Fruit fly (Drosophila melanogaster) whole organism, embryonic: Measurements from ENCODE around the gene Herc4.

ENCODE experiments used
- B-H1 ChIP-seq: fragments of 200-800 bp; sonication (Bioruptor generic); IDR thresholded peaks from 3 replicates; pipeline ENCODE4 v1.3.6; 2022; ENCODE audit warnings: missing biosample characterization, missing genetic modification characterization
- Bdp1 ChIP-seq: fragments of 200-800 bp; sonication (Bioruptor generic); optimal IDR thresholded peaks from 3 replicates; lab custom pipeline; 2016; ENCODE audit warnings: missing biosample characterization, missing genetic modification characterization
- CG10654 ChIP-seq: fragments of 200-800 bp; sonication (Bioruptor generic); optimal IDR thresholded peaks from 2 replicates; lab custom pipeline; 2016; ENCODE audit warnings: missing biosample characterization, missing genetic modification characterization
- CG12155 ChIP-seq: fragments of 200-800 bp; sonication (Bioruptor generic); optimal IDR thresholded peaks from 3 replicates; lab custom pipeline; 2016; ENCODE audit warnings: missing biosample characterization, missing genetic modification characterization
- CG12299 ChIP-seq: fragments of 200-800 bp; sonication (Bioruptor generic); optimal IDR thresholded peaks from 2 replicates; lab custom pipeline; 2018; ENCODE audit warnings: missing biosample characterization, mild to moderate bottlenecking, missing genetic modification characterization
- CG12391 ChIP-seq: fragments of 200-800 bp; sonication (Bioruptor generic); optimal IDR thresholded peaks from 3 replicates; lab custom pipeline; 2018; ENCODE audit warnings: missing biosample characterization, mild to moderate bottlenecking, missing genetic modification characterization, moderate library complexity
- CG14710 ChIP-seq: fragments of 200-800 bp; sonication (Bioruptor generic); optimal IDR thresholded peaks from 3 replicates; lab custom pipeline; 2019; ENCODE audit warnings: missing biosample characterization, mild to moderate bottlenecking, missing genetic modification characterization, moderate library complexity
- CG14860 ChIP-seq: fragments of 200-800 bp; sonication (Bioruptor generic); IDR thresholded peaks from 3 replicates; pipeline ENCODE4 v1.3.6; 2022; ENCODE audit warnings: missing biosample characterization, missing genetic modification characterization; ENCODE audit not compliant: partially characterized antibody
- CG15269 ChIP-seq: fragments of 200-800 bp; sonication (Bioruptor generic); optimal IDR thresholded peaks from 2 replicates; lab custom pipeline; 2018; ENCODE audit warnings: missing biosample characterization, mild to moderate bottlenecking, missing genetic modification characterization, moderate library complexity
- CG1603 ChIP-seq: fragments of 200-800 bp; sonication (Bioruptor generic); optimal IDR thresholded peaks from 2 replicates; lab custom pipeline; 2019; ENCODE audit warnings: missing biosample characterization, mild to moderate bottlenecking, missing genetic modification characterization, moderate library complexity
- CG17568 ChIP-seq: fragments of 200-800 bp; sonication (Bioruptor generic); optimal IDR thresholded peaks from 2 replicates; lab custom pipeline; 2018; ENCODE audit warnings: missing biosample characterization, mild to moderate bottlenecking, missing genetic modification characterization, moderate library complexity
- CG1792 ChIP-seq: fragments of 200-800 bp; sonication (Bioruptor generic); optimal IDR thresholded peaks from 2 replicates; lab custom pipeline; 2016; ENCODE audit warnings: missing biosample characterization, missing genetic modification characterization
- CG18476 ChIP-seq: fragments of 200-800 bp; sonication (Bioruptor generic); optimal IDR thresholded peaks from 2 replicates; lab custom pipeline; 2016; ENCODE audit warnings: missing biosample characterization, mild to moderate bottlenecking, missing genetic modification characterization
- CG2199 ChIP-seq: fragments of 200-800 bp; sonication (Bioruptor generic); IDR thresholded peaks from 3 replicates; pipeline ENCODE4 v1.3.6; 2022; ENCODE audit warnings: missing biosample characterization, missing genetic modification characterization
- CG2712 ChIP-seq: fragments of 200-800 bp; optimal IDR thresholded peaks from 3 replicates; lab custom pipeline; 2019; ENCODE audit warnings: missing biosample characterization, mild to moderate bottlenecking, missing genetic modification characterization, moderate library complexity
- CG3065 ChIP-seq: fragments of 200-800 bp; sonication (Bioruptor generic); optimal IDR thresholded peaks from 2 replicates; lab custom pipeline; 2016; ENCODE audit warnings: missing biosample characterization, missing genetic modification characterization
- CG32772 ChIP-seq: fragments of 200-800 bp; sonication (Bioruptor generic); IDR thresholded peaks from 2 replicates; pipeline ENCODE4 v1.3.6; 2022; ENCODE audit warnings: missing biosample characterization, missing genetic modification characterization
- CG34376 ChIP-seq: fragments of 200-800 bp; sonication (Bioruptor generic); optimal IDR thresholded peaks from 2 replicates; lab custom pipeline; 2018; ENCODE audit warnings: missing biosample characterization, mild to moderate bottlenecking, missing genetic modification characterization
- CG3726 ChIP-seq: fragments of 200-800 bp; sonication (Bioruptor generic); IDR thresholded peaks from 3 replicates; pipeline ENCODE4, ENCODE4 v1.3.6; 2022; ENCODE audit warnings: missing biosample characterization, missing genetic modification characterization
- CG43689 ChIP-seq: fragments of 200-800 bp; sonication (Bioruptor generic); IDR thresholded peaks from 2 replicates; pipeline ENCODE4 v1.3.6; 2022; ENCODE audit warnings: missing biosample characterization, missing genetic modification characterization
- CG4404 ChIP-seq: fragments of 200-800 bp; sonication (Bioruptor generic); IDR thresholded peaks from 2 replicates; pipeline ENCODE4 v1.3.6; 2022; ENCODE audit warnings: missing biosample characterization, missing genetic modification characterization
- CG4707 ChIP-seq: fragments of 200-800 bp; sonication (Bioruptor generic); optimal IDR thresholded peaks from 2 replicates; lab custom pipeline; 2018; ENCODE audit warnings: missing biosample characterization, mild to moderate bottlenecking, missing genetic modification characterization, moderate library complexity
- CG6765 ChIP-seq: fragments of 200-800 bp; sonication (Bioruptor generic); optimal IDR thresholded peaks from 3 replicates; lab custom pipeline; 2017; ENCODE audit warnings: missing biosample characterization, mild to moderate bottlenecking, missing genetic modification characterization
- CG6791 ChIP-seq: fragments of 200-800 bp; sonication (Bioruptor generic); IDR thresholded peaks from 3 replicates; pipeline ENCODE4 v1.3.6; 2022; ENCODE audit warnings: missing biosample characterization, missing genetic modification characterization; ENCODE audit not compliant: partially characterized antibody
- CG7372 ChIP-seq: fragments of 200-800 bp; sonication (Bioruptor generic); IDR thresholded peaks from 2 replicates; pipeline ENCODE4 v1.3.6; 2022; ENCODE audit warnings: missing biosample characterization, missing genetic modification characterization
- CG7745 ChIP-seq: fragments of 200-800 bp; sonication (Bioruptor generic); optimal IDR thresholded peaks from 2 replicates; lab custom pipeline; 2018; ENCODE audit warnings: missing biosample characterization, mild to moderate bottlenecking, missing genetic modification characterization, moderate library complexity
- CG8924 ChIP-seq: fragments of 200-800 bp; optimal IDR thresholded peaks from 3 replicates; lab custom pipeline; 2019; ENCODE audit warnings: missing biosample characterization, mild to moderate bottlenecking, missing genetic modification characterization, moderate library complexity
- Camta ChIP-seq: fragments of 200-800 bp; sonication (Bioruptor generic); optimal IDR thresholded peaks from 2 replicates; lab custom pipeline; 2016; ENCODE audit warnings: missing biosample characterization, missing genetic modification characterization
- Chrac-16 ChIP-seq: fragments of 200-800 bp; sonication (Bioruptor generic); optimal IDR thresholded peaks from 3 replicates; lab custom pipeline; 2016; ENCODE audit warnings: missing biosample characterization, missing genetic modification characterization
- Doc3 ChIP-seq: fragments of 200-800 bp; sonication (Bioruptor generic); IDR thresholded peaks from 3 replicates; pipeline ENCODE4 v1.3.6; 2022; ENCODE audit warnings: missing biosample characterization, missing genetic modification characterization; ENCODE audit not compliant: partially characterized antibody
- HmgZ ChIP-seq: fragments of 200-800 bp; sonication (Bioruptor generic); optimal IDR thresholded peaks from 2 replicates; lab custom pipeline; 2018; ENCODE audit warnings: missing biosample characterization, mild to moderate bottlenecking, missing genetic modification characterization
- MESR4 ChIP-seq: fragments of 200-800 bp; sonication (Bioruptor generic); optimal IDR thresholded peaks from 2 replicates; lab custom pipeline; 2018; ENCODE audit warnings: missing biosample characterization, mild to moderate bottlenecking, missing genetic modification characterization, moderate library complexity
- Meics ChIP-seq: fragments of 200-800 bp; sonication (Bioruptor generic); optimal IDR thresholded peaks from 2 replicates; lab custom pipeline; 2017; ENCODE audit warnings: missing biosample characterization, mild to moderate bottlenecking, missing genetic modification characterization
- Mes4 ChIP-seq: fragments of 200-800 bp; sonication (Bioruptor generic); optimal IDR thresholded peaks from 2 replicates; lab custom pipeline; 2016; ENCODE audit warnings: missing biosample characterization, missing genetic modification characterization
- Myb ChIP-seq: fragments of 200-800 bp; sonication (Bioruptor generic); optimal IDR thresholded peaks from 2 replicates; lab custom pipeline; 2016; ENCODE audit warnings: missing biosample characterization, missing genetic modification characterization
- Oaz ChIP-seq: fragments of 200-800 bp; sonication (Bioruptor generic); IDR thresholded peaks from 2 replicates; pipeline ENCODE4 v1.3.6; 2022; ENCODE audit warnings: missing biosample characterization, missing genetic modification characterization
- TFAM ChIP-seq: fragments of 200-800 bp; sonication (Bioruptor generic); optimal IDR thresholded peaks from 2 replicates; lab custom pipeline; 2017; ENCODE audit warnings: missing biosample characterization, missing genetic modification characterization, inconsistent platforms
- ash1 ChIP-seq: fragments of 200-800 bp; sonication (Bioruptor generic); optimal IDR thresholded peaks from 2 replicates; lab custom pipeline; 2018; ENCODE audit warnings: missing biosample characterization, mild to moderate bottlenecking, missing genetic modification characterization
- disco-r ChIP-seq: fragments of 200-800 bp; sonication (Bioruptor generic); optimal IDR thresholded peaks from 2 replicates; lab custom pipeline; 2016; ENCODE audit warnings: missing biosample characterization, missing genetic modification characterization
- esg ChIP-seq: fragments of 200-800 bp; sonication (Bioruptor generic); conservative IDR thresholded peaks from 2 replicates; pipeline ENCODE4 v1.3.6; 2022; ENCODE audit warnings: missing biosample characterization, missing genetic modification characterization
- p53 ChIP-seq: fragments of 200-800 bp; sonication (Bioruptor generic); optimal IDR thresholded peaks from 2 replicates; lab custom pipeline; 2016; ENCODE audit warnings: missing biosample characterization, missing genetic modification characterization
- pan ChIP-seq, 4 experiments: fragments of >200 bp in 3 of 4; fragments of 200-800 bp in 1 of 4; sonication (Bioruptor generic) in 1 of 4; optimal IDR thresholded peaks in 3 of 4; IDR thresholded peaks in 1 of 4; 2 replicates each; pipeline versions ENCODE4 v1.3.6 to Lab custom; 2017 to 2022; ENCODE audit warnings: missing biosample characterization in 2 of 4, missing genetic modification characterization in 2 of 4, mixed read lengths in 1 of 4
- peb ChIP-seq: fragments of 200-800 bp; sonication (Bioruptor generic); IDR thresholded peaks from 2 replicates; pipeline ENCODE4 v1.3.6; 2022; ENCODE audit warnings: missing biosample characterization, missing genetic modification characterization
- phol ChIP-seq: fragments of 200-800 bp; sonication (Bioruptor generic); optimal IDR thresholded peaks from 3 replicates; lab custom pipeline; 2018; ENCODE audit warnings: missing biosample characterization, mild to moderate bottlenecking, missing genetic modification characterization, moderate library complexity
- sc ChIP-seq, 3 experiments: fragments of >200 bp in 2 of 3; fragments of 200-800 bp in 1 of 3; sonication (Bioruptor generic) in 1 of 3; optimal IDR thresholded peaks; 2 replicates in 2 of 3; 3 replicates in 1 of 3; lab custom pipeline; 2017; ENCODE audit warnings: mild to moderate bottlenecking in 1 of 3, missing biosample characterization in 1 of 3, missing genetic modification characterization in 1 of 3, missing genetic modification reagents in 1 of 3
- slou ChIP-seq: fragments of 200-800 bp; sonication (Bioruptor generic); optimal IDR thresholded peaks from 3 replicates; lab custom pipeline; 2016; ENCODE audit warnings: missing biosample characterization, missing genetic modification characterization
- toy ChIP-seq: fragments of 200-800 bp; sonication (Bioruptor generic); IDR thresholded peaks from 2 replicates; pipeline ENCODE4 v1.3.6; 2022; ENCODE audit warnings: missing biosample characterization, missing genetic modification characterization
- trh ChIP-seq: fragments of 200-800 bp; sonication (Bioruptor generic); optimal IDR thresholded peaks from 2 replicates; lab custom pipeline; 2016; ENCODE audit warnings: missing biosample characterization, missing genetic modification characterization
- yki ChIP-seq: fragments of >200 bp; optimal IDR thresholded peaks from 3 replicates; lab custom pipeline; 2018

Gene Herc4

dm6 chr3L:1302234-1302949, 11.1 kb upstream of the Herc4 start, which contains the start of the genes Rac1 and Acat2 (continued):
- TF ChIP-seq CG3065 (GFP tag; lab: Kevin White, UChicago) (no peak), sc (optimal IDR thresholded peaks at IDR 0.05; lab: Kevin White, UChicago) (no peak), sc (GFP tag; optimal IDR thresholded peaks at IDR 0.05; lab: Kevin White, UChicago) (no peak), p53 (no peak), slou (no peak), CG18476 (GFP tag; lab: Kevin White, UChicago) (no peak), CG14860 (GFP tag; lab: Robert Waterston, UW) (0 out of 3 replicates have a peak, but pooled peaks have one; percentile 21), yki (no peak), CG34376 (GFP tag; lab: Kevin White, UChicago) (no peak), CG2712 (tag; lab: Kevin White, UChicago) (peak; percentile 56), TFAM (GFP tag; lab: Kevin White, UChicago) (no peak), phol (tag; lab: Kevin White, UChicago) (peak; percentile 53), CG12391 (tag; lab: Kevin White, UChicago) (peak; percentile 57), CG2199 (GFP tag; lab: Robert Waterston, UW) (no peak), CG32772 (no peak), disco-r (GFP tag; lab: Kevin White, UChicago) (no peak), peb (GFP tag; lab: Robert Waterston, UW) (no peak), CG12299 (tag; lab: Kevin White, UChicago) (no peak), CG43689 (no peak), CG6791 (GFP tag; lab: Robert Waterston, UW) (no peak), CG3726 (GFP tag; lab: Robert Waterston, UW) (no peak), CG17568 (GFP tag; lab: Kevin White, UChicago) (no peak), CG8924 (tag; lab: Kevin White, UChicago) (peak; percentile 31), CG15269 (tag; lab: Kevin White, UChicago) (no peak), CG7372 (GFP tag; lab: Robert Waterston, UW) (no peak), Doc3 (GFP tag; lab: Robert Waterston, UW) (no peak), CG1792 (GFP tag; lab: Kevin White, UChicago) (no peak), CG7745 (tag; lab: Kevin White, UChicago) (no peak), Camta (no peak), CG4707 (GFP tag; lab: Kevin White, UChicago) (no peak), esg (GFP tag; lab: Robert Waterston, UW) (no peak), Myb (GFP tag; lab: Kevin White, UChicago) (peak; percentile 47), CG14710 (tag; lab: Kevin White, UChicago) (peak; percentile 76), MESR4 (peak; percentile 73), Chrac-16 (no peak), toy (no peak), CG1603 (tag; lab: Kevin White, UChicago) (peak; percentile 40), HmgZ (tag; lab: Kevin White, UChicago) (peak; percentile 17), trh (GFP tag; lab: Kevin White, UChicago) (no peak), pan (optimal IDR thresholded peaks at IDR 0.05; lab: Kevin White, UChicago) (no peak), pan (GFP tag; optimal IDR thresholded peaks at IDR 0.05 in 1 of 2, IDR thresholded peaks at IDR 0.05 in 1 of 2) (no peak), Mes4 (peak; percentile 13), CG6765 (GFP tag; lab: Kevin White, UChicago) (no peak), Oaz (GFP tag; lab: Robert Waterston, UW) (no peak), B-H1 (no peak), CG12155 (GFP tag; lab: Kevin White, UChicago) (no peak), CG4404 (GFP tag; lab: Robert Waterston, UW) (no peak), Bdp1 (no peak), Meics (GFP tag; lab: Kevin White, UChicago) (no peak), ash1 (no peak), CG10654 (GFP tag; lab: Kevin White, UChicago) (no peak)
